Fruit fly (Drosophila melanogaster): ENCODE data around the gene mei-41.

mei-41 gene

dm6 chrX:16403811-16404420 lies 12.4 kb downstream of the mei-41 start (continued):
- peak; percentile 87 for TF ChIP-seq CG32532 (GFP tag; IDR thresholded peaks at IDR 0.05)
- no peak for TF ChIP-seq br (optimal IDR thresholded peaks at IDR 0.05)
- TF ChIP-seq CG17359 (tag; optimal IDR thresholded peaks at IDR 0.05): peak; percentile 86
- TF ChIP-seq CG1233 (GFP tag; optimal IDR thresholded peaks at IDR 0.05): peak; percentile 60
- TF ChIP-seq ham (GFP tag; IDR thresholded peaks at IDR 0.05): no peak
- TF ChIP-seq CG14710 (tag; optimal IDR thresholded peaks at IDR 0.05): peak; percentile 28
- TF ChIP-seq CG6854 (GFP tag; optimal IDR thresholded peaks at IDR 0.05): peak; percentile 81
- TF ChIP-seq CrebB (tag; optimal IDR thresholded peaks at IDR 0.05): peak; percentile 76
- peak; percentile 78 for TF ChIP-seq seq (GFP tag; IDR thresholded peaks at IDR 0.05)
- TF ChIP-seq Scr (GFP tag; IDR thresholded peaks at IDR 0.05; ENCODE audit: partially characterized antibody): no peak
- TF ChIP-seq gsb (GFP tag; IDR thresholded peaks at IDR 0.05): peak; percentile 69
- peak; percentile 77 for TF ChIP-seq CG10366 (GFP tag; IDR thresholded peaks at IDR 0.05)
- TF ChIP-seq HLH54F (GFP tag; optimal IDR thresholded peaks at IDR 0.05): peak; percentile 41
- peak; percentile 55 for TF ChIP-seq Hey (tag; optimal IDR thresholded peaks at IDR 0.05)
- TF ChIP-seq gsb-n (tag; optimal IDR thresholded peaks at IDR 0.05): peak; percentile 39
- peak; percentile 56 for TF ChIP-seq E2f2 (GFP tag; IDR thresholded peaks at IDR 0.05)
- no peak for TF ChIP-seq pzg (GFP tag; optimal IDR thresholded peaks at IDR 0.05)
- no peak for TF ChIP-seq CG16815 (GFP tag; optimal IDR thresholded peaks at IDR 0.05)
- TF ChIP-seq Hsf (GFP tag; optimal IDR thresholded peaks at IDR 0.05): peak; percentile 71
- TF ChIP-seq CG4360 (GFP tag; IDR thresholded peaks at IDR 0.05): no peak
- peak; percentile 6 for TF ChIP-seq CG2875 (GFP tag; optimal IDR thresholded peaks at IDR 0.05)
- TF ChIP-seq CG7556 (GFP tag; optimal IDR thresholded peaks at IDR 0.05): peak; percentile 83
- no peak for TF ChIP-seq Kr (GFP tag; optimal IDR thresholded peaks at IDR 0.05)
- peak; percentile 89 for TF ChIP-seq PHDP (tag; optimal IDR thresholded peaks at IDR 0.05)
- peak; percentile 92 for TF ChIP-seq vvl (GFP tag; IDR thresholded peaks at IDR 0.05)
- TF ChIP-seq CG5180 (GFP tag; optimal IDR thresholded peaks at IDR 0.05): peak; percentile 22
- peak; percentile 63 for TF ChIP-seq CG32772 (GFP tag; IDR thresholded peaks at IDR 0.05)
- peak; percentile 31 for TF ChIP-seq repo (GFP tag; optimal IDR thresholded peaks at IDR 0.05)
- TF ChIP-seq gem (tag; optimal IDR thresholded peaks at IDR 0.05): no peak
- no peak for TF ChIP-seq CG9876 (GFP tag; optimal IDR thresholded peaks at IDR 0.05)
- peak; percentile 75 for TF ChIP-seq ATbp (GFP tag; optimal IDR thresholded peaks at IDR 0.05)
- TF ChIP-seq ac (GFP tag; optimal IDR thresholded peaks at IDR 0.05): no peak
- TF ChIP-seq CG7839 (tag; optimal IDR thresholded peaks at IDR 0.05): peak; percentile 90
- no peak for TF ChIP-seq CG13894 (tag; optimal IDR thresholded peaks at IDR 0.05)
- peak; percentile 35 for TF ChIP-seq CG9609 (GFP tag; optimal IDR thresholded peaks at IDR 0.05)
- no peak for TF ChIP-seq HmgD (GFP tag; optimal IDR thresholded peaks at IDR 0.05)
- peak; percentile 71 for TF ChIP-seq CG17328 (GFP tag; IDR thresholded peaks at IDR 0.05)
- TF ChIP-seq dan (GFP tag; IDR thresholded peaks at IDR 0.05): no peak
- peak; percentile 63 for TF ChIP-seq Abd-B (GFP tag; optimal IDR thresholded peaks at IDR 0.05)
- peak; percentile 12 for TF ChIP-seq CG12942 (GFP tag; optimal IDR thresholded peaks at IDR 0.05)
- peak; percentile 85 for TF ChIP-seq Fer1 (GFP tag; optimal IDR thresholded peaks at IDR 0.05)
- peak; percentile 84 for TF ChIP-seq Fer3 (tag; optimal IDR thresholded peaks at IDR 0.05)
- peak; percentile 64 for TF ChIP-seq CG8388 (GFP tag; optimal IDR thresholded peaks at IDR 0.05)
- TF ChIP-seq CG18011 (GFP tag; optimal IDR thresholded peaks at IDR 0.05): peak; percentile 5
- TF ChIP-seq CG12104 (GFP tag; optimal IDR thresholded peaks at IDR 0.05): peak; percentile 63
- no peak for TF ChIP-seq dmrt11E (tag; optimal IDR thresholded peaks at IDR 0.05)
- peak; percentile 92 for TF ChIP-seq row (GFP tag; IDR thresholded peaks at IDR 0.05)
- TF ChIP-seq CG17802 (tag; optimal IDR thresholded peaks at IDR 0.05): peak; percentile 12
- TF ChIP-seq CG10959 (GFP tag; IDR thresholded peaks at IDR 0.05): no peak
- peak; percentile 65 for TF ChIP-seq CG43689 (GFP tag; IDR thresholded peaks at IDR 0.05)
- peak; percentile 43 for TF ChIP-seq CG12744 (GFP tag; optimal IDR thresholded peaks at IDR 0.05)

All from whole organism, embryonic.